Worm (Caenorhabditis elegans): ENCODE data around the gene cpg-24.

DNA sequence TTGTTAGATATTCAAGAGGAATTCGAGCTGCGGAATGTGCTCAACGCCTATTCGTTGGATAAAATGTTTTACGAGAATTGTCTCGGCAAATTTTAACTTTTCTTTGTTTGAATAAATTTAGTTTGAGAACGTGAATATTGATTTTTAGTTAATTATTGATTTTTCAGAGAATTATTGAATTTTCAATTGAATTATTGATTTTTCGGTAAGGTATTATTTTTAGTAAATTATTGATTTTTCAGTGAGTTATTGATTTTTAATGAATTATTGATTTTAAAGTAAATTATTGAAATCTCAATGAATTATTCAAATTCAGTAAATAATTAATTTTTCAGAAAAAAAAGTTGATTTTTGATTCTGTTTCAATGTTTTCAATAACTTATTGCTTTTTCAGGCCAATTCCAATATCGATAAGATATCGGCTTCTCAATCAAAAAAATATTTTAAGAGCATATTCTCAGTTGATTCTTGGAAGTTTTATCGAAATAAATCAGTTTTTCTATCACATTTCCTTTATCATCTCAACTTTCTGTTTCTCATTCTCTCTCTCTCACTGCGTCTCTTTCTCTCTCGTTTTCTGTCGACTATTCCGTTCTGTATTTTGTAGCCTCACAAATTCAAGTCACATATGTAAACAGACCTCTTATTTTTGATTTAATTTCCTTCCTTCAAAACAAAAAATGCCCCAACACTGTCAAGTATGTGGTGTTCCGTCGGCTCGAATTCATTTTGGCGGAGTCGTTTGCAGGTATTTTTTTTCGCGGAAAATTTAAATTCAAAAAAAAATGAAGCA lies 12.0 kb upstream of the cpg-24 start, which contains the start of gene nhr-92:
- TF ChIP-seq fkh-10 (GFP tag; optimal IDR thresholded peaks at IDR 0.05) (no peak), vab-15 (tag; optimal IDR thresholded peaks at IDR 0.05) (no peak), ztf-4 (tag; optimal IDR thresholded peaks at IDR 0.05) (no peak), alr-1 (tag; optimal IDR thresholded peaks at IDR 0.05; ENCODE audit: borderline replicate concordance) (no peak), ces-1 (GFP tag; optimal IDR thresholded peaks at IDR 0.05) (no peak), unc-62 (GFP tag; optimal IDR thresholded peaks at IDR 0.05) (no peak)
